Worm (Caenorhabditis elegans): ENCODE measurements around the gene fbxa-165.
A peak's percentile ranks its signal among the peaks of the same experiment; 100 is the strongest.
"Not testable (repeated sequence)": the region's sequence is repeated elsewhere in the genome, so short reads cannot be mapped to it uniquely, and the experiment has no call there.

The fbxa-165 gene

DNA sequence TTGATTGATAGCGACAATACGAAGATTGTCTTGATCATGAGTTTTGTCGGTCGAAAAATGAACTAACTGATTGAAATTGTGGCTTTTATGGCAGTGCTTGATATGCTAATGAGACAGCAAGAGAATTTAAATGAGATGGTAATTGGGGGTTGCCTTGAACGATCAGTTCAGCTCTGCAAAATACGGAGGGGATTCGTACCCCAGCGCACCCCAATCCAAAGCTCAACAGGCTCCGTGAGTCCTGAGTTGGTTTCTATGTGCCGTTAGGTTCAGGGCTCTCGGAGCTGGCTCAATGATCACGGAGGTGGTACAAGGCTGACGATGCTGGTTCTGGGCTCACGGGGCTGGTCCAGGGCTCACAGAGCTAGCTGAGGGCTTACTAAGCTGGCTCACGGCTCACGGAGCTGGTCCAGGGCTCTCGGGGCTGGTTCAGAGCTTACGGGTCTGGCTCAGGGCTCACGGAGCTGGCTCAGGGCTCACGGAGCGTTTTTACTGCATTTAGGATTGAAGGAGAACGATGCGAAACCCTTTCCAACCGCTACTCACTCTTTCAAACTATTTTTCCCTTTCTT, 28.6 kb upstream of the fbxa-165 start, which contains the start of gene ZC204.6:
TSS of gene ZC204.6 (minus strand) at position 51 of the 572 bp plus-strand sequence.
- TF ChIP-seq F49E8.2 (tag; optimal IDR thresholded peaks at IDR 0.05; ENCODE audit: insufficient read depth), result no peak
- TF ChIP-seq zfh-2 (GFP tag; conservative IDR thresholded peaks at IDR 0.05), result peak; percentile 84

DNA sequence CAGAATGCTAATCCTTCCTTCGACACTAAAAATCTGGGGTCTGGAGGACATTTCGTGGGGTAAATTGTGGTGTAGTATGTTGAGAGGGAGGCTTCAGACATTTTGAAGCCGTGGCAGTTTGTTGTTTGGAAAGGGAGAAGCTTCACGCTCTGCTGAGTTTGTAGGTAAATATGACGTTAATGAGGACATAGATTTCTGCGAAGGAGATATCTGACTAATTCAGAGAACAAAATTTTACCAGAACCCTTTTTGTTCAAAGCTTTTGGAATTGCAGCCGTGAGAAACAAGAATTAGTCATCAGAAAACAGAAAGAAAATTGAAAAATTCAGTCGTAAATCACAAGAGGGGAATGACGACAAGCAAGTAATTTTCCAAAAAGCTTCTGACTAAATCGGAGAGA, 24.2 kb upstream of the fbxa-165 start, which contains the start of gene srh-72:
TSS of gene srh-72 (minus strand) at position 101 of the 400 bp plus-strand sequence.
- no peak for TF ChIP-seq ama-1 (optimal IDR thresholded peaks at IDR 0.05)
- TF ChIP-seq ama-1 (GFP tag; optimal IDR thresholded peaks at IDR 0.05), result no peak
- TF ChIP-seq T26A5.8 (tag; optimal IDR thresholded peaks at IDR 0.05), result no peak
- no peak for TF ChIP-seq ceh-58 (GFP tag; IDR thresholded peaks at IDR 0.05)
- TF ChIP-seq sdz-38 (tag; optimal IDR thresholded peaks at IDR 0.05), result no peak
- no peak for TF ChIP-seq nhr-179 (tag; optimal IDR thresholded peaks at IDR 0.05)
- TF ChIP-seq ekl-4 (GFP tag; IDR thresholded peaks at IDR 0.05), result no peak
- no peak for TF ChIP-seq Y53F4B.3 (GFP tag; IDR thresholded peaks at IDR 0.05)
- no peak for TF ChIP-seq bed-2 (GFP tag; IDR thresholded peaks at IDR 0.05)
- TF ChIP-seq tbp1 (GFP tag; optimal IDR thresholded peaks at IDR 0.05), result no peak
- TF ChIP-seq Y56A3A.18 (GFP tag; IDR thresholded peaks at IDR 0.05), result no peak
- TF ChIP-seq T07F8.4 (tag; optimal IDR thresholded peaks at IDR 0.05), result no peak
- TF ChIP-seq chd-7 (tag; optimal IDR thresholded peaks at IDR 0.05), result no peak
- no peak for TF ChIP-seq nfya-2 (GFP tag; IDR thresholded peaks at IDR 0.05)
- no peak for TF ChIP-seq repo-1 (tag; optimal IDR thresholded peaks at IDR 0.05)
- no peak for TF ChIP-seq lin-35 (GFP tag; optimal IDR thresholded peaks at IDR 0.05)
- no peak for TF ChIP-seq F39B2.1 (GFP tag; IDR thresholded peaks at IDR 0.05)
- TF ChIP-seq aptf-2 (GFP tag; conservative IDR thresholded peaks at IDR 0.05), result no peak

DNA sequence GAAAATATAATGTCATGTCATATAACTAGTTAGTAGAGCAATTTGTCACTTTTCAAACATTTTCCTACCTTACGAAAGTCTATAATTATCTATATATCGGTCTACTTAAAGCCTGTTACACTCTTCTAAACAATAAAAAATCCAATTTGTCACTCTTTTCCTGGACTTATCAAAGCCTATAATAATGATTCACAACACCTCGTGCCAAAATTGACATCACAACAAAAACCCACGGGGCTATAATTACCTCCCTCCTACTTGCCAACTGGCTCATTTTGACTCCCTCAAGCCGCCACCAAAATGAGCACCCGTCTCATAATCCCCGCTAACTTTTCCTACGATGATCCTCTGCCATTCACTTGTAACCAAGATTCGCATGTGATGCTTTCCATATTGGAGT, 20.1 kb upstream of the fbxa-165 start, which contains the start of gene srg-20:
TSS of gene srg-20 (plus strand) at position 301 of the 400 bp plus-strand sequence.
- TF ChIP-seq F49E8.2 (tag; optimal IDR thresholded peaks at IDR 0.05; ENCODE audit: insufficient read depth); pha-4 (tag; optimal IDR thresholded peaks at IDR 0.05); atf-7 (tag; optimal IDR thresholded peaks at IDR 0.05): not testable (repeated sequence)

ce11 chrII:1635969-1636368, 19.7 kb upstream of the fbxa-165 start:
- peak; percentile 9 for TF ChIP-seq nhr-80 (tag; optimal IDR thresholded peaks at IDR 0.05)
- no peak for TF ChIP-seq hsf-1 (GFP tag; IDR thresholded peaks at IDR 0.05)
- no peak for TF ChIP-seq madf-10 (tag; optimal IDR thresholded peaks at IDR 0.05)
- TF ChIP-seq let-607 (tag; optimal IDR thresholded peaks at IDR 0.05), result no peak
- TF ChIP-seq ceh-79 (tag; optimal IDR thresholded peaks at IDR 0.05), result no peak
- no peak for TF ChIP-seq mxl-1 (tag; optimal IDR thresholded peaks at IDR 0.05)

- TF ChIP-seq Y53F4B.3 (GFP tag; IDR thresholded peaks at IDR 0.05); ztf-22 (GFP tag; optimal IDR thresholded peaks at IDR 0.05); hmg-20 (GFP tag; IDR thresholded peaks at IDR 0.05): not testable (repeated sequence)
Observed at ce11 chrII:1633490-1633889, 17.2 kb upstream of the fbxa-165 start, which contains the start of gene C08E3.1. C08E3.1 (plus strand) TSS chrII:1633790.

- not testable (repeated sequence) for TF ChIP-seq F22D6.2 (tag; optimal IDR thresholded peaks at IDR 0.05); sea-2 (GFP tag; IDR thresholded peaks at IDR 0.05); lin-35 (GFP tag; optimal IDR thresholded peaks at IDR 0.05)
Observed at ce11 chrII:1632216-1632615, 15.9 kb upstream of the fbxa-165 start, which contains the start of gene C08E3.13. C08E3.13 (minus strand) TSS chrII:1632316.

All from whole organism, young adult.